Fruit fly (Drosophila melanogaster) whole organism, prepupa: Measurements from ENCODE around the gene Nepl18.

Source experiments
- CG10631 ChIP-seq: fragments of 200-800 bp; sonication (Bioruptor generic); optimal IDR thresholded peaks from 2 replicates; lab custom pipeline; 2016; ENCODE audit warnings: missing biosample characterization, missing genetic modification characterization
- CG6163 ChIP-seq: fragments of 200-800 bp; sonication (Bioruptor generic); IDR thresholded peaks from 3 replicates; pipeline ENCODE4 v1.3.6; 2022; ENCODE audit warnings: missing biosample characterization, missing genetic modification characterization
- Hr39 ChIP-seq: fragments of 200-800 bp; sonication (Bioruptor generic); optimal IDR thresholded peaks from 2 replicates; lab custom pipeline; 2016; ENCODE audit warnings: missing biosample characterization, missing genetic modification characterization
- Lpt ChIP-seq: fragments of 200-800 bp; sonication (Bioruptor generic); optimal IDR thresholded peaks from 3 replicates; lab custom pipeline; 2016; ENCODE audit warnings: missing biosample characterization, missing genetic modification characterization
- Sox14 ChIP-seq: fragments of 200-800 bp; sonication (Bioruptor generic); optimal IDR thresholded peaks from 3 replicates; lab custom pipeline; 2016; ENCODE audit warnings: missing biosample characterization, missing genetic modification characterization
- achi ChIP-seq: fragments of 200-800 bp; sonication (Bioruptor generic); optimal IDR thresholded peaks from 3 replicates; lab custom pipeline; 2016; ENCODE audit warnings: missing biosample characterization, missing genetic modification characterization
- lz ChIP-seq: fragments of 200-800 bp; sonication (Bioruptor generic); optimal IDR thresholded peaks from 3 replicates; lab custom pipeline; 2016; ENCODE audit warnings: missing biosample characterization, missing genetic modification characterization
- ss ChIP-seq, 2 experiments: fragments of 200-800 bp; sonication (Bioruptor generic); optimal IDR thresholded peaks; 2 replicates in 1 of 2; 3 replicates in 1 of 2; lab custom pipeline; 2017 to 2018; ENCODE audit warnings: mild to moderate bottlenecking in 2 of 2, missing biosample characterization in 2 of 2, missing genetic modification characterization in 2 of 2, moderate library complexity in 1 of 2

dm6 chr3R:28859058-28859526 lies 16.3 kb upstream of the Nepl18 start, which contains the start of gene Inx3:
- TF ChIP-seq Hr39 = no peak
- no peak for TF ChIP-seq Sox14 (GFP tag; lab: Kevin White, UChicago)
- TF ChIP-seq CG10631 (GFP tag; lab: Kevin White, UChicago) = no peak
- peak; percentile 60; the same call in 2 of the 3 replicates for TF ChIP-seq CG6163
- TF ChIP-seq Lpt = no peak
- no peak for TF ChIP-seq achi (GFP tag; lab: Kevin White, UChicago)
- TF ChIP-seq ss (GFP tag; optimal IDR thresholded peaks at IDR 0.05; lab: Kevin White, UChicago) = peak in 1 of 2 experiments; percentile 47
- TF ChIP-seq lz = peak; percentile 6
